Fruit fly (Drosophila melanogaster) whole organism, adult: ENCODE results near the gene pll.

ENCODE experiments used
- CG11617 ChIP-seq: fragments of 200-800 bp; sonication (Bioruptor generic); optimal IDR thresholded peaks from 2 replicates; lab custom pipeline; 2017; ENCODE audit warnings: mild to moderate bottlenecking, missing biosample characterization, missing genetic modification reagents, missing genetic modification characterization
- CG12768 ChIP-seq: fragments of 200-800 bp; sonication (Bioruptor generic); optimal IDR thresholded peaks from 2 replicates; lab custom pipeline; 2017; ENCODE audit warnings: missing biosample characterization, missing genetic modification characterization, mild to moderate bottlenecking, moderate library complexity, missing genetic modification reagents
- CG14711 ChIP-seq: fragments of 200-800 bp; sonication (Bioruptor generic); optimal IDR thresholded peaks from 2 replicates; lab custom pipeline; 2018; ENCODE audit warnings: missing biosample characterization, mild to moderate bottlenecking, missing genetic modification characterization, moderate library complexity
- CG1620 ChIP-seq: fragments of 200-800 bp; sonication (Bioruptor generic); optimal IDR thresholded peaks from 2 replicates; lab custom pipeline; 2016; ENCODE audit warnings: missing biosample characterization, missing genetic modification characterization
- CG33017 ChIP-seq: fragments of 200-800 bp; sonication (Bioruptor generic); optimal IDR thresholded peaks from 2 replicates; lab custom pipeline; 2018; ENCODE audit warnings: missing biosample characterization, mild to moderate bottlenecking, missing genetic modification characterization, moderate library complexity
- Crg-1 ChIP-seq: fragments of 200-800 bp; sonication (Bioruptor generic); optimal IDR thresholded peaks from 2 replicates; lab custom pipeline; 2016; ENCODE audit warnings: missing biosample characterization, missing genetic modification characterization
- Hr96 ChIP-seq: fragments of 200-800 bp; sonication (Bioruptor generic); optimal IDR thresholded peaks from 2 replicates; lab custom pipeline; 2016; ENCODE audit warnings: missing biosample characterization, missing genetic modification characterization
- bab1 ChIP-seq: fragments of 200-800 bp; sonication (Bioruptor generic); optimal IDR thresholded peaks from 3 replicates; lab custom pipeline; 2019; ENCODE audit warnings: missing biosample characterization, mild to moderate bottlenecking, missing genetic modification characterization, moderate library complexity
- cic ChIP-seq: fragments of 200-800 bp; sonication (Bioruptor generic); optimal IDR thresholded peaks from 2 replicates; lab custom pipeline; 2017; ENCODE audit warnings: missing biosample characterization, mild to moderate bottlenecking, missing genetic modification characterization, moderate library complexity
- cnc ChIP-seq, 2 experiments: fragments of >200 bp; optimal IDR thresholded peaks; 2 replicates each; lab custom pipeline; 2017
- kay ChIP-seq: fragments of 200-800 bp; sonication (Bioruptor generic); peaks from one replicate; lab custom pipeline; 2016; ENCODE audit warnings: missing biosample characterization, missing genetic modification characterization, borderline replicate concordance
- pad ChIP-seq: fragments of 200-800 bp; sonication (Bioruptor generic); optimal IDR thresholded peaks from 3 replicates; lab custom pipeline; 2017; ENCODE audit warnings: missing biosample characterization, missing genetic modification characterization, mild to moderate bottlenecking, moderate library complexity, missing genetic modification reagents
- tj ChIP-seq: fragments of 200-800 bp; sonication (Bioruptor generic); optimal IDR thresholded peaks from 3 replicates; lab custom pipeline; 2017; ENCODE audit warnings: missing biosample characterization, mild to moderate bottlenecking, missing genetic modification characterization, moderate library complexity
- toe ChIP-seq: fragments of 200-800 bp; sonication (Bioruptor generic); optimal IDR thresholded peaks from 2 replicates; lab custom pipeline; 2016; ENCODE audit warnings: missing biosample characterization, missing genetic modification characterization

DNA sequence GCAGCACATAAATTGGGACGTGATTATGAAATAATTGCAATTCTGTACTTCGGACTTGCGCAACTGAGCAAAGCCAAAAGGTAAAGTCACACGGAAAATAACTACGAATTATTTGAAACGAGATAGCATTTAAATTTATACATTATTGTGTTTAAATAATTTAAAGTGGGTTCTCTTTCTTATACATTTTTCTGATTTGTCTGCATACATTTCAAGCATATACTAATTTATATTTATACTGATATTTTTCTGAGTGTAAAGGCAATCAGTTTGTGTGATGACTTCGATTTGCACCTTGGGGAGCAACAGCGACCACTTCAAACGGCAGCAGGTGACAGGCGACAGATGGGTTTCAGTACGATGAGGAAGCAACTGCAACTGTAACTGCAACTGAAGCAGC is 27.5 kb downstream of the pll start:
- TF ChIP-seq Hr96 (GFP tag; lab: Kevin White, UChicago): no peak
- no peak for TF ChIP-seq CG12768 (GFP tag; lab: Kevin White, UChicago)
- no peak for TF ChIP-seq Crg-1 (GFP tag; lab: Kevin White, UChicago)
- TF ChIP-seq bab1 (GFP tag; lab: Kevin White, UChicago): no peak
- TF ChIP-seq pad (GFP tag; lab: Kevin White, UChicago): no peak
- TF ChIP-seq kay (GFP tag; lab: Kevin White, UChicago): no peak
- no peak for TF ChIP-seq CG33017 (tag; lab: Kevin White, UChicago)
- no peak for TF ChIP-seq CG1620 (GFP tag; lab: Kevin White, UChicago)
- no peak for TF ChIP-seq cnc (optimal IDR thresholded peaks at IDR 0.05; lab: Kevin White, UChicago)
- no peak for TF ChIP-seq tj
- TF ChIP-seq CG11617 (GFP tag; lab: Kevin White, UChicago): no peak
- TF ChIP-seq cic: no peak
- TF ChIP-seq toe: no peak
- no peak for TF ChIP-seq CG14711 (tag; lab: Kevin White, UChicago)
